Worm (Caenorhabditis elegans) whole organism, late embryonic: Measurements from ENCODE around the gene C54F6.5.
A peak's percentile ranks its signal among the peaks of the same experiment; 100 is the strongest.
"Not testable (repeated sequence)": the region's sequence is repeated elsewhere in the genome, so short reads cannot be mapped to it uniquely, and the experiment has no call there.

Experiments used
- C38D4.7 ChIP-seq: fragments of 200-800 bp; sonication (Bioruptor generic); optimal IDR thresholded peaks from 2 replicates; lab custom pipeline; 2018; ENCODE audit warnings: mild to moderate bottlenecking, missing genetic modification characterization, moderate library complexity, missing compliant biosample characterization
- ahr-1 ChIP-seq: sonication (generic microtip); optimal IDR thresholded peaks from 2 replicates; lab custom pipeline; 2016; ENCODE audit warnings: missing genetic modification characterization, missing compliant biosample characterization
- ceh-19 ChIP-seq: fragments of 200-800 bp; sonication (Bioruptor generic); optimal IDR thresholded peaks from 2 replicates; lab custom pipeline; 2018; ENCODE audit warnings: mild to moderate bottlenecking, missing genetic modification characterization, missing compliant biosample characterization
- ceh-2 ChIP-seq: sonication (generic microtip); optimal IDR thresholded peaks from 2 replicates; lab custom pipeline; 2016; ENCODE audit warnings: missing genotype, missing genetic modification characterization, missing compliant biosample characterization
- ceh-31 ChIP-seq: sonication (generic microtip); optimal IDR thresholded peaks from 2 replicates; lab custom pipeline; 2016; ENCODE audit warnings: missing genetic modification characterization, missing compliant biosample characterization
- che-1 ChIP-seq: sonication (generic microtip); optimal IDR thresholded peaks from 2 replicates; lab custom pipeline; 2016; ENCODE audit warnings: mild to moderate bottlenecking, missing genetic modification characterization, missing compliant biosample characterization
- dve-1 ChIP-seq: sonication (generic microtip); optimal IDR thresholded peaks from 2 replicates; lab custom pipeline; 2017; ENCODE audit warnings: antibody characterized with exemption, mild to moderate bottlenecking, missing genetic modification characterization, missing compliant biosample characterization
- elt-4 ChIP-seq: sonication (generic microtip); optimal IDR thresholded peaks from 2 replicates; lab custom pipeline; 2016; ENCODE audit warnings: missing genetic modification characterization, missing compliant biosample characterization
- fax-1 ChIP-seq: sonication (generic microtip); optimal IDR thresholded peaks from 2 replicates; lab custom pipeline; 2016; ENCODE audit warnings: missing genotype, missing genetic modification characterization, missing compliant biosample characterization
- hlh-13 ChIP-seq: fragments of 200-800 bp; sonication (Bioruptor generic); optimal IDR thresholded peaks from 2 replicates; lab custom pipeline; 2018; ENCODE audit warnings: mild to moderate bottlenecking, missing genetic modification characterization, missing compliant biosample characterization
- hlh-15 ChIP-seq: sonication (generic microtip); optimal IDR thresholded peaks from 2 replicates; lab custom pipeline; 2016; ENCODE audit warnings: missing genetic modification characterization, missing compliant biosample characterization
- hlh-30 ChIP-seq: sonication (generic microtip); optimal IDR thresholded peaks from 2 replicates; lab custom pipeline; 2017; ENCODE audit warnings: antibody characterized with exemption, missing genetic modification characterization, missing compliant biosample characterization; ENCODE audit not compliant: insufficient read depth
- hlh-6 ChIP-seq: sonication (generic microtip); optimal IDR thresholded peaks from 2 replicates; lab custom pipeline; 2016; ENCODE audit warnings: missing genotype, missing genetic modification characterization, missing compliant biosample characterization
- lin-11 ChIP-seq: fragments of 200-800 bp; sonication (Bioruptor generic); optimal IDR thresholded peaks from 2 replicates; lab custom pipeline; 2018; ENCODE audit warnings: mild to moderate bottlenecking, missing genetic modification characterization, missing compliant biosample characterization
- npax-4 ChIP-seq: sonication (generic microtip); optimal IDR thresholded peaks from 2 replicates; lab custom pipeline; 2016; ENCODE audit warnings: missing genetic modification characterization, missing compliant biosample characterization
- odd-2 ChIP-seq: sonication (generic microtip); optimal IDR thresholded peaks from 2 replicates; lab custom pipeline; 2017; ENCODE audit warnings: antibody characterized with exemption, mild to moderate bottlenecking, missing genetic modification characterization, missing compliant biosample characterization
- pat-9 ChIP-seq: fragments of 200-800 bp; sonication (Bioruptor generic); optimal IDR thresholded peaks from 2 replicates; lab custom pipeline; 2018; ENCODE audit warnings: mild to moderate bottlenecking, missing genetic modification characterization, moderate library complexity, missing compliant biosample characterization
- pha-2 ChIP-seq: sonication (generic microtip); optimal IDR thresholded peaks from 2 replicates; lab custom pipeline; 2017; ENCODE audit warnings: mild to moderate bottlenecking, missing genetic modification characterization, missing compliant biosample characterization
- pha-4 ChIP-seq: fragments of 150-350 bp; optimal IDR thresholded peaks from 2 replicates; lab custom pipeline; 2018; ENCODE audit warnings: missing biosample characterization, missing genetic modification reagents, missing genetic modification characterization
- pqm-1 ChIP-seq: sonication (generic microtip); optimal IDR thresholded peaks from 2 replicates; lab custom pipeline; 2016; ENCODE audit warnings: missing genetic modification characterization, missing compliant biosample characterization
- pros-1 ChIP-seq: fragments of 150-350 bp; optimal IDR thresholded peaks from 2 replicates; lab custom pipeline; 2014; ENCODE audit warnings: missing biosample characterization, missing genetic modification reagents, missing genetic modification characterization
- ref-2 ChIP-seq: sonication (generic microtip); optimal IDR thresholded peaks from 2 replicates; lab custom pipeline; 2016; ENCODE audit warnings: missing genetic modification characterization, missing compliant biosample characterization
- rnt-1 ChIP-seq: sonication (generic microtip); optimal IDR thresholded peaks from 2 replicates; lab custom pipeline; 2016; ENCODE audit warnings: missing genetic modification characterization, missing compliant biosample characterization
- sdc-2 ChIP-seq: sonication (generic microtip); optimal IDR thresholded peaks from 2 replicates; lab custom pipeline; 2016; ENCODE audit warnings: missing genotype, missing genetic modification characterization, missing compliant biosample characterization
- sox-2 ChIP-seq: fragments of 200-800 bp; sonication (Bioruptor generic); IDR thresholded peaks from 2 replicates; pipeline ENCODE4 v1.3.6; 2022; ENCODE audit warnings: missing genetic modification reagents, missing genetic modification characterization, missing compliant biosample characterization
- sox-4 ChIP-seq: sonication (generic microtip); optimal IDR thresholded peaks from 2 replicates; lab custom pipeline; 2017; ENCODE audit warnings: mild to moderate bottlenecking, missing genetic modification characterization, inconsistent platforms, missing compliant biosample characterization
- tbx-2 ChIP-seq: sonication (generic microtip); optimal IDR thresholded peaks from 2 replicates; lab custom pipeline; 2016; ENCODE audit warnings: missing genetic modification characterization, missing compliant biosample characterization
- unc-3 ChIP-seq, 2 experiments: fragments of 200-800 bp in 1 of 2; sonication (Bioruptor generic) in 1 of 2; sonication (generic microtip) in 1 of 2; conservative IDR thresholded peaks in 1 of 2; optimal IDR thresholded peaks in 1 of 2; 2 replicates each; pipeline versions ENCODE4 v1.3.6 to Lab custom; 2016 to 2022; ENCODE audit warnings: missing compliant biosample characterization in 2 of 2, missing genetic modification characterization in 2 of 2, missing genetic modification reagents in 1 of 2
- unc-42 ChIP-seq: sonication (generic microtip); optimal IDR thresholded peaks from 2 replicates; lab custom pipeline; 2016; ENCODE audit warnings: missing genotype, missing genetic modification characterization, missing compliant biosample characterization
- unc-55 ChIP-seq: sonication (generic microtip); optimal IDR thresholded peaks from 2 replicates; lab custom pipeline; 2017; ENCODE audit warnings: missing biosample characterization, missing genetic modification reagents, missing genetic modification characterization
- zip-5 ChIP-seq: sonication (generic microtip); optimal IDR thresholded peaks from 2 replicates; lab custom pipeline; 2016; ENCODE audit warnings: missing genetic modification characterization, missing compliant biosample characterization

The C54F6.5 gene

DNA sequence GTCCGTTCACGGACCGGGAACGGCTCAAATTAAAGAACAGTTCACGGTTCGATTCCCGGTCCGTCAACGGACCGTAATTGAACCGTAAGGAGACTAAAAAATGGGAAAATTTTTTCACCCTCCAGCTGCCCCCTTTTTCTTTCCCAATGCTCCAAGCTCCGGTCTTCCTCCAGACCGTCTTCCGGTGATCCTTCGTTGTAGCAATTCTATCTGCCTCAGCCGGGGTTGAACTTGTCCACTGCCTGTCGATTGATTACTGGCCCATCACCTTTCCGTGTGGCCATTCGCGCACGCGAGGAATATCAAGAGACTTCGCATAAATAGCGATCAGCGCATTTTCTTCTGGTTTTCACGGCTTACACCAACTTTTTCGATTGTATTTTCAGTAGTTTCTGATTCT is 19.6 kb downstream of the C54F6.5 start:
- TF ChIP-seq che-1 (peak; percentile 15), unc-3 (GFP tag; conservative IDR thresholded peaks at IDR 0.05; lab: Robert Waterston, UW) (0 out of 2 replicates have a peak, but pooled peaks have one; percentile 25)
- not testable (repeated sequence) for TF ChIP-seq unc-3 (tag; optimal IDR thresholded peaks at IDR 0.05; lab: Kevin White, UChicago)

DNA sequence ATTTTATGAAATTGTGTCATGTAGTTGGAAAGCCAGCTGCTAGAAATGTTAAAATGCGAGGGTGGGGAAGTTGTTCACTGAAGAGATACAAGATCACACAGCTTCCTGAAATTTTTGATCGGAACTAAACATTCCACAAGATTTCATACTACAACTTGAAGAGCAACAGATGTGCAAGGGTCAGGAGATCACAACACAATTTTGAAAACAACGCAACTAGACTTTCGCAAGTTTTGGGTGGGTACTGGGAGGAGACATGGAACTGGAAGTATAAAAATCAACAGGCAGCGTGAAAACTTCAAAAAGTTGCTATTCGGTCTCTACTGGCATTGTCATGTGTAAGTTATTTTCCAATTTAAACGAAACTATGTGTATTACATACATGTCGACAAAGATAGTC is 22.9 kb downstream of the C54F6.5 start, which contains the start of gene F19F10.3:
F19F10.3 (plus strand) TSS at position 301 of the 400 bp plus-strand sequence.
- TF ChIP-seq hlh-15 (tag; lab: Kevin White, UChicago) (no peak), C38D4.7 (GFP tag; lab: Kevin White, UChicago) (no peak), pat-9 (tag; lab: Kevin White, UChicago) (no peak), hlh-6 (no peak), dve-1 (tag; lab: Kevin White, UChicago) (no peak), ref-2 (tag; lab: Kevin White, UChicago) (no peak), tbx-2 (tag; lab: Kevin White, UChicago) (no peak), unc-55 (GFP tag; lab: Kevin White, UChicago) (no peak), ceh-31 (no peak), odd-2 (tag; lab: Kevin White, UChicago) (no peak), unc-42 (tag; lab: Kevin White, UChicago) (no peak), zip-5 (tag; lab: Kevin White, UChicago) (no peak), pha-2 (tag; lab: Kevin White, UChicago) (no peak)

- no peak for TF ChIP-seq fax-1
- no peak for TF ChIP-seq pat-9 (tag; lab: Kevin White, UChicago)
- TF ChIP-seq sox-4 (tag; lab: Kevin White, UChicago), result no peak
- no peak for TF ChIP-seq pha-2 (tag; lab: Kevin White, UChicago)
- TF ChIP-seq pqm-1 (tag; lab: Kevin White, UChicago), result no peak
- no peak for TF ChIP-seq ceh-2 (tag; lab: Kevin White, UChicago)
These were observed 25.0 kb downstream of the C54F6.5 start, which contains the start of gene ttr-10 for ce11 chrV:7553873-7554362. TSS of gene ttr-10 (minus strand) at chrV:7553923.

ce11 chrV:7555875-7556274 is 27.0 kb downstream of the C54F6.5 start:
- TF ChIP-seq sox-2, result no peak
- TF ChIP-seq pha-4 (tag; lab: Kevin White, UChicago), result no peak
- TF ChIP-seq lin-11 (tag; lab: Kevin White, UChicago), result no peak

- TF ChIP-seq ahr-1 (tag; lab: Kevin White, UChicago), result no peak
- no peak for TF ChIP-seq ceh-19 (GFP tag; lab: Kevin White, UChicago)
- no peak for TF ChIP-seq sdc-2 (tag; lab: Kevin White, UChicago)
- TF ChIP-seq hlh-30 (tag; lab: Kevin White, UChicago), result no peak
- TF ChIP-seq npax-4 (tag; lab: Kevin White, UChicago), result no peak
- no peak for TF ChIP-seq hlh-13 (GFP tag; lab: Kevin White, UChicago)
- TF ChIP-seq hlh-15 (tag; lab: Kevin White, UChicago), result no peak
- no peak for TF ChIP-seq rnt-1 (tag; lab: Kevin White, UChicago)
- no peak for TF ChIP-seq hlh-6
- TF ChIP-seq pros-1 (tag; lab: Kevin White, UChicago), result no peak
- no peak for TF ChIP-seq odd-2 (tag; lab: Kevin White, UChicago)
- no peak for TF ChIP-seq C38D4.7 (GFP tag; lab: Kevin White, UChicago)
- TF ChIP-seq elt-4 (tag; lab: Kevin White, UChicago), result no peak
- TF ChIP-seq ref-2 (tag; lab: Kevin White, UChicago), result no peak
These were observed 29.8 kb downstream of the C54F6.5 start, which contains the start of gene ets-7 for ce11 chrV:7558693-7559092. TSS of gene ets-7 (minus strand) at chrV:7558793.
